Fruit fly (Drosophila melanogaster): ENCODE data around the gene bdl.

Gene bdl

dm6 chr2L:4346619-4347310, 22.4 kb downstream of the bdl start (continued):
- TF ChIP-seq E2f1 (GFP tag; IDR thresholded peaks at IDR 0.05) (no peak), CG34376 (GFP tag; optimal IDR thresholded peaks at IDR 0.05) (peak; percentile 16), CG11504 (tag; optimal IDR thresholded peaks at IDR 0.05) (no peak), Elba2 (GFP tag; optimal IDR thresholded peaks at IDR 0.05) (no peak), Lhr (GFP tag; optimal IDR thresholded peaks at IDR 0.05) (no peak), CG4404 (GFP tag; IDR thresholded peaks at IDR 0.05) (no peak), CG18476 (GFP tag; optimal IDR thresholded peaks at IDR 0.05) (no peak), CG13894 (tag; optimal IDR thresholded peaks at IDR 0.05) (peak; percentile 65), CG2199 (GFP tag; IDR thresholded peaks at IDR 0.05) (peak; percentile 57; the same call in 2 of the 3 replicates), CG9797 (GFP tag; optimal IDR thresholded peaks at IDR 0.05) (no peak), CG11695 (GFP tag; IDR thresholded peaks at IDR 0.05) (no peak), bbx (GFP tag; IDR thresholded peaks at IDR 0.05; ENCODE audit: partially characterized antibody) (peak; percentile 60), CG6791 (GFP tag; IDR thresholded peaks at IDR 0.05; ENCODE audit: partially characterized antibody) (no peak), CG18262 (tag; optimal IDR thresholded peaks at IDR 0.05) (no peak), bab2 (GFP tag; optimal IDR thresholded peaks at IDR 0.05) (no peak), Lpt (GFP tag; optimal IDR thresholded peaks at IDR 0.05) (no peak), Blimp-1 (GFP tag; optimal IDR thresholded peaks at IDR 0.05) (no peak), CG8765 (GFP tag; IDR thresholded peaks at IDR 0.05) (no peak), Bgb (GFP tag; IDR thresholded peaks at IDR 0.05; ENCODE audit: partially characterized antibody) (peak; percentile 30; the same call in 1 of the 2 replicates), schlank (tag; optimal IDR thresholded peaks at IDR 0.05) (no peak), Ets97D (GFP tag; optimal IDR thresholded peaks at IDR 0.05) (no peak), hbn (GFP tag; IDR thresholded peaks at IDR 0.05; ENCODE audit: partially characterized antibody) (peak; percentile 28; the same call in 1 of the 2 replicates), Sry-δ (GFP tag; optimal IDR thresholded peaks at IDR 0.05) (no peak), CG1233 (GFP tag; optimal IDR thresholded peaks at IDR 0.05) (no peak), CG16863 (GFP tag; optimal IDR thresholded peaks at IDR 0.05) (no peak), CG6272 (GFP tag; IDR thresholded peaks at IDR 0.05) (no peak), sqz (GFP tag; optimal IDR thresholded peaks at IDR 0.05) (peak; percentile 53), CoRest (tag; optimal IDR thresholded peaks at IDR 0.05) (no peak), fu2 (GFP tag; optimal IDR thresholded peaks at IDR 0.05) (no peak), CG2889 (GFP tag; IDR thresholded peaks at IDR 0.05) (no peak), Dbx (GFP tag; IDR thresholded peaks at IDR 0.05) (no peak), CG9609 (GFP tag; optimal IDR thresholded peaks at IDR 0.05) (no peak), CG11093 (GFP tag; IDR thresholded peaks at IDR 0.05) (no peak), Antp (GFP tag; optimal IDR thresholded peaks at IDR 0.05) (no peak), ap (GFP tag; IDR thresholded peaks at IDR 0.05) (no peak), CG8281 (tag; optimal IDR thresholded peaks at IDR 0.05) (no peak), mirr (GFP tag; optimal IDR thresholded peaks at IDR 0.05) (peak; percentile 17), CG12155 (GFP tag; optimal IDR thresholded peaks at IDR 0.05) (no peak), Vsx1 (GFP tag; optimal IDR thresholded peaks at IDR 0.05) (no peak), pros (GFP tag; optimal IDR thresholded peaks at IDR 0.05) (peak; percentile 100), lbe (GFP tag; optimal IDR thresholded peaks at IDR 0.05) (no peak), caup (GFP tag; optimal IDR thresholded peaks at IDR 0.05; ENCODE audit: severe bottlenecking) (no peak), Neu2 (GFP tag; optimal IDR thresholded peaks at IDR 0.05; ENCODE audit: borderline replicate concordance) (peak; percentile 51), tgo (GFP tag; IDR thresholded peaks at IDR 0.05) (no peak), pb (GFP tag; optimal IDR thresholded peaks at IDR 0.05) (no peak), Sox100B (GFP tag; optimal IDR thresholded peaks at IDR 0.05) (no peak), dysf (GFP tag; IDR thresholded peaks at IDR 0.05) (no peak), D19A (tag; optimal IDR thresholded peaks at IDR 0.05) (peak; percentile 18), salm (tag; optimal IDR thresholded peaks at IDR 0.05) (no peak), CG13775 (GFP tag; optimal IDR thresholded peaks at IDR 0.05) (no peak)

All from whole organism, embryonic.